Fruit fly (Drosophila melanogaster): ENCODE data around the gene CG10654.

The CG10654 gene

DNA sequence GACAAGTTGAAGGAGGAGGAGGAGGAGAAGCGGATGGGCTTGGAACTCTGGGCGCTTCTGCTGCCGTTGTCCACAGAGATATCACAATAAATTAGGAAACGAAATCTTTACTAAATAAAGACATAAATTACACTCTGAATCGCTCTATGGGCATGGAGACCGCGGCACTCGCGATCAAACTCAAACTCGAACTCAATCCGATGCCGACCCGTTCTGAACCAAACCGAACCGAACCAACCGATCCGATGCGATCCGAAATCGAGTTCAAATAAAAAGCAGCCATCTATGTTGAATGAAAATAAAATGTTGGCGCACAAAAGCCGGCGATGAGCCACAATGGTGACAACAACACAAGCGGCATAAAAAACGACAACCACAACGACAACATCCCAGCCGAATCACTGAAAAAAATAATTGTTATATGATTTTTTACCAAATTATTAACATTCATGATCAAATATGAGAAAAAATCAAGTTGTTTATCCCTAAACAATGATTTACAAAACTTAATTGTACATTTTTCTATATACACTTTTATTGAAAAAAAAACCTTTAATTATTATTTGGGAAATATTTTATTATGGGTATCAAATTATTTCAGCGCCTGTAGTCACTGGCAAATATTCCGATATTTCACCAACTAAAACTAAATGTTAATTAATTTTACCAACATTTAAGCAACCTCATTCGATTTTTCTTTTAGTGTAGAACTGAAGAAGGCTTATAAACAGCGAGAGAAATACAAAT, 50.6 kb downstream of the CG10654 start (continued):
- TF ChIP-seq sna (GFP tag; IDR thresholded peaks at IDR 0.05; ENCODE audit: partially characterized antibody) (no peak), HLH4C (GFP tag; IDR thresholded peaks at IDR 0.05; ENCODE audit: partially characterized antibody) (no peak), mirr (GFP tag; optimal IDR thresholded peaks at IDR 0.05) (no peak), Dbx (GFP tag; IDR thresholded peaks at IDR 0.05) (no peak), CG12391 (tag; optimal IDR thresholded peaks at IDR 0.05) (peak; percentile 90), D (optimal IDR thresholded peaks at IDR 0.05) (no peak), D (GFP tag; optimal IDR thresholded peaks at IDR 0.05) (peak; percentile 88), CG3065 (GFP tag; optimal IDR thresholded peaks at IDR 0.05) (peak; percentile 36), CG1603 (tag; optimal IDR thresholded peaks at IDR 0.05) (peak; percentile 37), CG32767 (GFP tag; IDR thresholded peaks at IDR 0.05) (peak; percentile 68; the same call in 1 of the 2 replicates), maf-S (GFP tag; optimal IDR thresholded peaks at IDR 0.05) (peak; percentile 8), CG8478 (optimal IDR thresholded peaks at IDR 0.05) (no peak), ham (GFP tag; IDR thresholded peaks at IDR 0.05) (no peak), da (GFP tag; optimal IDR thresholded peaks at IDR 0.05) (no peak), vfl (GFP tag; optimal IDR thresholded peaks at IDR 0.05) (no peak), Xbp1 (GFP tag; optimal IDR thresholded peaks at IDR 0.05) (peak; percentile 79), Eip74EF (GFP tag; optimal IDR thresholded peaks at IDR 0.05) (peak in 1 of 2 experiments; percentile 87), Hey (tag; optimal IDR thresholded peaks at IDR 0.05) (no peak), pb (GFP tag; optimal IDR thresholded peaks at IDR 0.05) (no peak), CG17568 (GFP tag; optimal IDR thresholded peaks at IDR 0.05) (peak; percentile 51), CoRest (tag; optimal IDR thresholded peaks at IDR 0.05) (peak; percentile 92), CG17912 (GFP tag; optimal IDR thresholded peaks at IDR 0.05) (no peak), CkIIα-i1 (GFP tag; IDR thresholded peaks at IDR 0.05) (no peak), Lim3 (GFP tag; IDR thresholded peaks at IDR 0.05) (no peak), slp2 (GFP tag; optimal IDR thresholded peaks at IDR 0.05) (peak; percentile 16), gro (GFP tag; optimal IDR thresholded peaks at IDR 0.05) (no peak), CG1529 (GFP tag; optimal IDR thresholded peaks at IDR 0.05) (peak; percentile 77), CG10274 (GFP tag; optimal IDR thresholded peaks at IDR 0.05) (peak; percentile 25), GATAe (GFP tag; conservative IDR thresholded peaks at IDR 0.05) (no peak), sisA (GFP tag; IDR thresholded peaks at IDR 0.05) (peak; percentile 69), CG3847 (GFP tag; IDR thresholded peaks at IDR 0.05) (peak; percentile 22; the same call in 1 of the 2 replicates), Ada2b (GFP tag; IDR thresholded peaks at IDR 0.05) (no peak), CG18476 (GFP tag; optimal IDR thresholded peaks at IDR 0.05) (peak; percentile 75), Lpt (GFP tag; optimal IDR thresholded peaks at IDR 0.05) (no peak), Sox102F (GFP tag; optimal IDR thresholded peaks at IDR 0.05) (peak; percentile 90), ind (GFP tag; optimal IDR thresholded peaks at IDR 0.05) (peak; percentile 62), TFAM (GFP tag; optimal IDR thresholded peaks at IDR 0.05) (no peak), D19A (tag; optimal IDR thresholded peaks at IDR 0.05) (peak; percentile 88), Drgx (GFP tag; IDR thresholded peaks at IDR 0.05) (no peak), Atf6 (GFP tag; IDR thresholded peaks at IDR 0.05) (peak; percentile 42; the same call in 1 of the 2 replicates), tup (GFP tag; optimal IDR thresholded peaks at IDR 0.05) (no peak), NfI (GFP tag; optimal IDR thresholded peaks at IDR 0.05) (peak; percentile 50), CG30020 (tag; optimal IDR thresholded peaks at IDR 0.05) (peak; percentile 65), chn (GFP tag; optimal IDR thresholded peaks at IDR 0.05) (peak; percentile 29), Med (GFP tag) (peak; percentile 24), fd96Cb (tag; optimal IDR thresholded peaks at IDR 0.05) (peak; percentile 93), aop (GFP tag; IDR thresholded peaks at IDR 0.05) (no peak), Sin3A (optimal IDR thresholded peaks at IDR 0.05) (no peak), CG14050 (GFP tag; IDR thresholded peaks at IDR 0.05) (no peak), Vsx1 (GFP tag; optimal IDR thresholded peaks at IDR 0.05) (peak; percentile 76), Chrac-16 (GFP tag; optimal IDR thresholded peaks at IDR 0.05) (peak; percentile 82)
